Fruit fly (Drosophila melanogaster) whole organism, pupa: Measurements from ENCODE around the gene Atac3.

ENCODE experiments used
- CG12605 ChIP-seq: fragments of 200-800 bp; sonication (Bioruptor generic); IDR thresholded peaks from 2 replicates; pipeline ENCODE4 v1.3.6; 2022; ENCODE audit warnings: missing biosample characterization, missing genetic modification characterization
- CG15710 ChIP-seq: fragments of 200-800 bp; sonication (Bioruptor generic); optimal IDR thresholded peaks from 2 replicates; lab custom pipeline; 2018; ENCODE audit warnings: missing biosample characterization, mild to moderate bottlenecking, missing genetic modification characterization, moderate library complexity
- CG32121 ChIP-seq: fragments of 200-800 bp; sonication (Bioruptor generic); IDR thresholded peaks from 2 replicates; pipeline ENCODE4 v1.3.6; 2022; ENCODE audit warnings: missing biosample characterization, missing genetic modification characterization
- CG4496 ChIP-seq: fragments of 200-800 bp; sonication (Bioruptor generic); IDR thresholded peaks from 3 replicates; pipeline ENCODE4 v1.3.6; 2022; ENCODE audit warnings: missing biosample characterization, missing genetic modification characterization
- CG8159 ChIP-seq: fragments of 200-800 bp; sonication (Bioruptor generic); optimal IDR thresholded peaks from 3 replicates; lab custom pipeline; 2018; ENCODE audit warnings: missing biosample characterization, mild to moderate bottlenecking, missing genetic modification characterization, moderate library complexity
- EcR ChIP-seq: fragments of 200-800 bp; sonication (Bioruptor generic); optimal IDR thresholded peaks from 3 replicates; lab custom pipeline; 2019; ENCODE audit warnings: missing biosample characterization, missing genetic modification characterization, mild to moderate bottlenecking, moderate library complexity, missing genetic modification reagents
- Ets98B ChIP-seq: fragments of 200-800 bp; sonication (Bioruptor generic); IDR thresholded peaks from 2 replicates; pipeline ENCODE4 v1.3.6; 2022; ENCODE audit warnings: missing biosample characterization, missing genetic modification characterization
- Snoo ChIP-seq: fragments of 200-800 bp; sonication (Bioruptor generic); optimal IDR thresholded peaks from 3 replicates; lab custom pipeline; 2017; ENCODE audit warnings: missing biosample characterization, mild to moderate bottlenecking, missing genetic modification characterization, inconsistent platforms
- fd96Ca ChIP-seq: fragments of 200-800 bp; sonication (Bioruptor generic); IDR thresholded peaks from 3 replicates; pipeline ENCODE4 v1.3.6; 2022; ENCODE audit warnings: missing biosample characterization, missing genetic modification characterization

dm6 chr3L:349751-350150 lies 22.0 kb upstream of the Atac3 start:
- no peak for TF ChIP-seq EcR (GFP tag; lab: Kevin White, UChicago)
- no peak for TF ChIP-seq Ets98B (GFP tag; lab: Robert Waterston, UW)
- no peak for TF ChIP-seq CG4496
- no peak for TF ChIP-seq CG12605
- no peak for TF ChIP-seq CG32121
- no peak for TF ChIP-seq CG8159 (tag; lab: Kevin White, UChicago)
- no peak for TF ChIP-seq fd96Ca (GFP tag; lab: Robert Waterston, UW)
- TF ChIP-seq Snoo, result no peak
- TF ChIP-seq CG15710 (tag; lab: Kevin White, UChicago), result no peak
